Worm (Caenorhabditis elegans) whole organism, dauer: ENCODE data around the gene F41F3.3.

Experiments used
- unc-62 ChIP-seq: sonication (generic microtip); optimal IDR thresholded peaks from 2 replicates; lab custom pipeline; 2017; ENCODE audit warnings: missing biosample characterization, missing genetic modification reagents, missing genetic modification characterization

The F41F3.3 gene

ce11 chrV:4647857-4648256 lies at the start of gene F41F3.3:
Gene F41F3.3, minus strand, starts transcription at chrV:4648239.
- no peak for TF ChIP-seq unc-62 (GFP tag; lab: Kevin White, UChicago)

ce11 chrV:4694466-4695092 lies 46.5 kb upstream of the F41F3.3 start:
- TF ChIP-seq unc-62 (GFP tag; lab: Kevin White, UChicago), result no peak

ce11 chrV:4693282-4693588 lies 45.2 kb upstream of the F41F3.3 start:
- no peak for TF ChIP-seq unc-62 (GFP tag; lab: Kevin White, UChicago)

- no peak for TF ChIP-seq unc-62 (GFP tag; lab: Kevin White, UChicago)
Measured at ce11 chrV:4692382-4693281, 44.6 kb upstream of the F41F3.3 start, which contains the start of gene cpg-8. Gene cpg-8, minus strand, starts transcription at chrV:4692432.

- TF ChIP-seq unc-62 (GFP tag; lab: Kevin White, UChicago), result no peak
Measured at ce11 chrV:4691657-4692056, 43.6 kb upstream of the F41F3.3 start.

ce11 chrV:4689234-4689633 lies 41.2 kb upstream of the F41F3.3 start, which contains the start of gene K03B4.1:
Gene K03B4.1, plus strand, starts transcription at chrV:4689330.
- TF ChIP-seq unc-62 (GFP tag; lab: Kevin White, UChicago), result no peak

DNA sequence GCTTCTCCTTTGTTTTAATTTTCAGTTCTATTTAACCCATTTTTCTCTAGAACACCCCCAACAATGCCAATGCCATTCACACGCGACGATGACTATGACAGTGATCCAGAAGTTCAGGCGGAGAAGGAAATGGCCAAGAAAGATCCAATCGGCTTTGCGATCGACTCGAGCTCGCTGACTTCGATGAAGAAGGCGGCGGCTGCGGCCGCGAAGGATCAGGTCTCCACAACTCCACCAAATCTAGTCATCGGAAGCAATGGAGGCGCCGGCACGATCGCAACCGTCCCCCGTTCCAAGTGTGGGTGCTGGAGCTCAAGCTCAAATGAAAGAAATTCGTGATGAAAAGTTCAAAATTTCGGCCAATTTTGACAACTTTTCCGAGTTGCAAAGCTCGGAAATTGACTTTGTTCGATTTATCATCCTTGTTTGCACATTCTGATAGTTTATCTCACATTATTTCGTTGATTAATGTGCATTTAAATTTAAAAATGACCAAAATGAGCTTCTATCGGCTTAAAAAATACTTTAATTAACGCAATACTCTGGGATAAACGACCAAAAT lies 40.0 kb upstream of the F41F3.3 start, which contains the start of gene K03B4.2:
TSS of gene K03B4.2 (plus strand) at position 51 of the 562 bp plus-strand sequence.
- no peak for TF ChIP-seq unc-62 (GFP tag; lab: Kevin White, UChicago)

ce11 chrV:4686680-4687470 lies 38.8 kb upstream of the F41F3.3 start, which contains the start of gene taf-10:
Gene taf-10, plus strand, starts transcription at chrV:4687103.
- no peak for TF ChIP-seq unc-62 (GFP tag; lab: Kevin White, UChicago)

DNA sequence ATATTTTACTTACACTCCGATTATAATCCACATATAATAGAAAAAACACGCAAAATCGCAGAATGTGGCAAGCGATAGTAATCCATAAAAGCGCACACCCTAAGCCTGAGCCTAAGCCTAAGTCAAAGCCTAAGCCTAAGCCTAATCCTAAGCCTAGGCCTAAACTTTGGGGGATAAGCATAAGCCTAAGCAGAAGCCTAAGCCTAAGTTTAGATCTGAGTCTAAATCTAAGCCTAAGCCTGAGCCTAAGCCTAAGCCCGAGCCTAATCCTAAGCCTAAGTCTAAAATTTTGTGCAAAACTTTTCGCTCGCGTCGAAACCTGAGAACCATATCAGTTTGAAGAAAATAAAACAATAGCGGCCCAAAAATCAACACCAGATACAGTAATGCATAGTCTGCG lies 36.1 kb upstream of the F41F3.3 start:
- TF ChIP-seq unc-62 (GFP tag; lab: Kevin White, UChicago), result no peak

ce11 chrV:4681670-4682069 lies 33.6 kb upstream of the F41F3.3 start, which contains the start of gene K03B4.4:
Gene K03B4.4, plus strand, starts transcription at chrV:4681970.
- no peak for TF ChIP-seq unc-62 (GFP tag; lab: Kevin White, UChicago)

- TF ChIP-seq unc-62 (GFP tag; lab: Kevin White, UChicago), result no peak
Measured at ce11 chrV:4676812-4677211, 28.8 kb upstream of the F41F3.3 start.

- no peak for TF ChIP-seq unc-62 (GFP tag; lab: Kevin White, UChicago)
Measured at ce11 chrV:4676092-4676491, 28.1 kb upstream of the F41F3.3 start, which contains the start of gene K03B4.6. Gene K03B4.6, minus strand, starts transcription at chrV:4676192.

ce11 chrV:4674506-4674905 lies 26.5 kb upstream of the F41F3.3 start, which contains the start of gene K03B4.8:
Gene K03B4.8, minus strand, starts transcription at chrV:4674606.
- no peak for TF ChIP-seq unc-62 (GFP tag; lab: Kevin White, UChicago)

- no peak for TF ChIP-seq unc-62 (GFP tag; lab: Kevin White, UChicago)
Measured at ce11 chrV:4672487-4672886, 24.4 kb upstream of the F41F3.3 start, which contains the start of gene K03B4.9. Gene K03B4.9, minus strand, starts transcription at chrV:4672587.

DNA sequence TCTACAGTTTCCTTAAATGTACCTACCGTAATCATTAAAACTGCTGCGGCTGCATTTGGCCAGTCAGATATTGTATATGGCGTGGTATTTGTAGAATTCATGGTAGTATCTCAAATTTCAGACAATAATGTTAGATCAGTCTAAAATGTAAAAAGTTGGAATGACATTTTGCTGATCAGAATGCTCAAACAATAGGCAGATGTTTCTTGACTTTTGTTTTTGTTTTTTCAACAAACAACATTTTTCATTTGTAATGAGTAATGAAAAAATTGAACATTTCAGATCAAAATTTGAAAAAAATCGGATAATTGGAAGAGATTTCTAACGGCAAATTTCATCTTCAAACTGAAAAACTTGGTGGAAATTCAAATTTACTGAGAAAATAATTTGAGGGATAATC lies 20.6 kb upstream of the F41F3.3 start, which contains the start of gene srx-77:
TSS of gene srx-77 (minus strand) at position 101 of the 400 bp plus-strand sequence.
- no peak for TF ChIP-seq unc-62 (GFP tag; lab: Kevin White, UChicago)
